Worm (Caenorhabditis elegans) whole organism, L1 larva: ENCODE measurements around the gene tsp-6.

Source experiments
- ceh-82 ChIP-seq, 3 experiments: fragments of 150-350 bp in 1 of 3; sonication (generic microtip) in 2 of 3; optimal IDR thresholded peaks; 2 replicates each; lab custom pipeline; 2014 to 2017; ENCODE audit warnings: missing biosample characterization in 3 of 3, missing genetic modification characterization in 3 of 3
- egl-27 ChIP-seq, 2 experiments: fragments of 150-350 bp in 1 of 2; sonication (generic microtip); optimal IDR thresholded peaks; 3 replicates each; lab custom pipeline; 2017 to 2018; ENCODE audit warnings: missing biosample characterization in 2 of 2, missing genetic modification characterization in 2 of 2, missing genetic modification reagents in 2 of 2
- fkh-10 ChIP-seq: sonication (generic microtip); optimal IDR thresholded peaks from 2 replicates; lab custom pipeline; 2017; ENCODE audit warnings: missing biosample characterization, missing genetic modification reagents, missing genetic modification characterization
- nhr-28 ChIP-seq: fragments of 150-350 bp; optimal IDR thresholded peaks from 2 replicates; lab custom pipeline; 2014; ENCODE audit warnings: missing biosample characterization, missing genetic modification characterization
- unc-130 ChIP-seq: fragments of 150-350 bp; optimal IDR thresholded peaks from 2 replicates; lab custom pipeline; 2017; ENCODE audit warnings: missing biosample characterization, missing genetic modification characterization, inconsistent platforms
- ztf-11 ChIP-seq, 2 experiments: sonication (generic microtip); optimal IDR thresholded peaks; 2 replicates each; lab custom pipeline; 2016 to 2017; ENCODE audit warnings: missing genetic modification characterization in 2 of 2, missing biosample characterization in 1 of 2, missing compliant biosample characterization in 1 of 2

DNA sequence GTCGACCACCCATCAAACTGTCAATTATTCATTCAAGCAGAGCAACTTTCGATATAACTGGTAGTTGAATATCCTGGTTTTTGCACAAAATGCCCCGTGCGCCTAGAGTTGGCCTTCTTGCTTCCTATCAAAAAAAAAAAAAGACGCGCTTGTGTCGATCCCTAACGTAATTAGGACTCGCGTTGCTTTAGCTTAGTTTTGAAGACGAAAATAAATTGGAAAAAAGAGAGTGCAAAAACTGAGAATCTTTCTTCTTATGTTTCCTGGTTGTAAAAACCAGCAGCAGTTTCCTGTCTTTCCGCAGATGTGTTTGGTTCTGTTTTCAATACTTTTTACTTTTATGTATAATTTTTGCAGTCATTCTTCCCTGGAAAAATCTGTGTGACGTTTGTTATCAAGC is 42.3 kb upstream of the tsp-6 start:
- TF ChIP-seq ztf-11 (tag; optimal IDR thresholded peaks at IDR 0.05; lab: Kevin White, UChicago) (no peak), ceh-82 (tag; optimal IDR thresholded peaks at IDR 0.05; lab: Kevin White, UChicago) (no peak), egl-27 (tag; optimal IDR thresholded peaks at IDR 0.05; lab: Kevin White, UChicago) (no peak), unc-130 (tag; lab: Kevin White, UChicago) (no peak), nhr-28 (tag; lab: Kevin White, UChicago) (no peak), fkh-10 (GFP tag; lab: Kevin White, UChicago) (no peak)
